Fruit fly (Drosophila melanogaster) whole organism, wandering third instar larva: Measurements from ENCODE around the gene CG16985.

Experiments used
- Dfd ChIP-seq: fragments of >200 bp; optimal IDR thresholded peaks from 2 replicates; lab custom pipeline; 2017; ENCODE audit warnings: missing biosample characterization, missing genetic modification characterization
- Mio ChIP-seq: sonication (Bioruptor generic); optimal IDR thresholded peaks from 2 replicates; lab custom pipeline; 2016; ENCODE audit warnings: missing biosample characterization, missing genetic modification characterization
- N ChIP-seq: fragments of >200 bp; optimal IDR thresholded peaks from 2 replicates; lab custom pipeline; 2018; ENCODE audit warnings: missing biosample characterization, missing external identifiers, missing genetic modification characterization
- OdsH ChIP-seq: fragments of 200-800 bp; sonication (Bioruptor generic); optimal IDR thresholded peaks from 2 replicates; lab custom pipeline; 2016; ENCODE audit warnings: missing biosample characterization, mild to moderate bottlenecking, missing genetic modification characterization
- h ChIP-seq: fragments of 200-800 bp; sonication (Bioruptor generic); optimal IDR thresholded peaks from 3 replicates; lab custom pipeline; 2016; ENCODE audit warnings: missing biosample characterization, mild to moderate bottlenecking, missing genetic modification characterization
- pan ChIP-seq: fragments of >200 bp; optimal IDR thresholded peaks from 2 replicates; lab custom pipeline; 2017
- psq ChIP-seq: fragments of 200-800 bp; sonication (Bioruptor generic); optimal IDR thresholded peaks from 3 replicates; lab custom pipeline; 2017; ENCODE audit warnings: missing biosample characterization, mild to moderate bottlenecking, missing genetic modification characterization, moderate library complexity
- usp ChIP-seq: fragments of >200 bp; optimal IDR thresholded peaks from 2 replicates; lab custom pipeline; 2017; ENCODE audit warnings: missing biosample characterization, missing genetic modification characterization
- woc ChIP-seq: sonication (Bioruptor generic); optimal IDR thresholded peaks from 2 replicates; lab custom pipeline; 2016; ENCODE audit warnings: missing biosample characterization, mild to moderate bottlenecking, missing genetic modification characterization

DNA sequence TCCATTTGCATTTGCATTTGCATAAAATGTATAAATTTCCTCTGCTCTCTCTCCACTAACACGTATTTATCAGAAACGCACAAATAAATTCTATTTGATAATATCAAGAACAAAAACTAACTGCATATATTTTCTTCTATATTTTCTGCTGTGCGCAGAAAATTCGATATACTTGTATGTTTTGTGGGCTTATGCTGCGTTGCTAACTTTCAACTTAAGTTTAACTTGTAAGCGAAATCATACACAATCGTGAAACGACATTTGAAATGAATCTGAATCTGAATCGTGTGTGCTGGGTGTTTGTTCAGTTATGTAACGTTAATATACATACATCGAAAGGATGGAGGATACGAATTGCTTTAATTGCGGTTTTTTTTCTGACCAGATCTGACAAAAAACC, 43.4 kb upstream of the CG16985 start:
- no peak for TF ChIP-seq N (GFP tag; lab: Kevin White, UChicago)
- TF ChIP-seq psq (GFP tag; lab: Kevin White, UChicago) = no peak
- no peak for TF ChIP-seq woc
- TF ChIP-seq pan (lab: Kevin White, UChicago) = no peak
- TF ChIP-seq h (GFP tag; lab: Kevin White, UChicago) = no peak
- no peak for TF ChIP-seq Mio (GFP tag; lab: Kevin White, UChicago)
- TF ChIP-seq OdsH (GFP tag; lab: Kevin White, UChicago) = no peak
- TF ChIP-seq usp (GFP tag; lab: Kevin White, UChicago) = no peak
- TF ChIP-seq Dfd (GFP tag; lab: Kevin White, UChicago) = no peak
